Fruit fly (Drosophila melanogaster) whole organism, pupa: ENCODE data around the gene Pka-R1.
A peak's percentile ranks its signal among the peaks of the same experiment; 100 is the strongest.

Source experiments
- CG10348 ChIP-seq: fragments of 200-800 bp; sonication (Bioruptor generic); IDR thresholded peaks from 2 replicates; pipeline ENCODE4 v1.3.6; 2022; ENCODE audit warnings: missing biosample characterization, missing genetic modification characterization
- CG12605 ChIP-seq: fragments of 200-800 bp; sonication (Bioruptor generic); IDR thresholded peaks from 2 replicates; pipeline ENCODE4 v1.3.6; 2022; ENCODE audit warnings: missing biosample characterization, missing genetic modification characterization
- CG14655 ChIP-seq: fragments of 200-800 bp; sonication (Bioruptor generic); optimal IDR thresholded peaks from 3 replicates; lab custom pipeline; 2017; ENCODE audit warnings: mild to moderate bottlenecking, missing biosample characterization, missing genetic modification reagents, missing genetic modification characterization
- CG15710 ChIP-seq: fragments of 200-800 bp; sonication (Bioruptor generic); optimal IDR thresholded peaks from 2 replicates; lab custom pipeline; 2018; ENCODE audit warnings: missing biosample characterization, mild to moderate bottlenecking, missing genetic modification characterization, moderate library complexity
- CG17806 ChIP-seq: fragments of 200-800 bp; sonication (Bioruptor generic); optimal IDR thresholded peaks from 2 replicates; lab custom pipeline; 2018; ENCODE audit warnings: missing biosample characterization, mild to moderate bottlenecking, missing genetic modification characterization, moderate library complexity
- CG32121 ChIP-seq: fragments of 200-800 bp; sonication (Bioruptor generic); IDR thresholded peaks from 2 replicates; pipeline ENCODE4 v1.3.6; 2022; ENCODE audit warnings: missing biosample characterization, missing genetic modification characterization
- CG34367 ChIP-seq: fragments of 200-800 bp; sonication (Bioruptor generic); optimal IDR thresholded peaks from 2 replicates; lab custom pipeline; 2018; ENCODE audit warnings: missing biosample characterization, mild to moderate bottlenecking, missing genetic modification characterization
- CG4496 ChIP-seq: fragments of 200-800 bp; sonication (Bioruptor generic); IDR thresholded peaks from 3 replicates; pipeline ENCODE4 v1.3.6; 2022; ENCODE audit warnings: missing biosample characterization, missing genetic modification characterization
- CG8301 ChIP-seq: fragments of 200-800 bp; sonication (Bioruptor generic); optimal IDR thresholded peaks from 2 replicates; lab custom pipeline; 2018; ENCODE audit warnings: missing biosample characterization, mild to moderate bottlenecking, missing genetic modification characterization
- CG9948 ChIP-seq: fragments of 200-800 bp; sonication (Bioruptor generic); optimal IDR thresholded peaks from 2 replicates; lab custom pipeline; 2018; ENCODE audit warnings: missing biosample characterization, mild to moderate bottlenecking, missing genetic modification characterization, moderate library complexity
- D1 ChIP-seq: fragments of 200-800 bp; sonication (Bioruptor generic); optimal IDR thresholded peaks from 2 replicates; lab custom pipeline; 2018; ENCODE audit warnings: missing biosample characterization, mild to moderate bottlenecking, missing genetic modification characterization, moderate library complexity
- EcR ChIP-seq: fragments of 200-800 bp; sonication (Bioruptor generic); optimal IDR thresholded peaks from 3 replicates; lab custom pipeline; 2019; ENCODE audit warnings: missing biosample characterization, missing genetic modification characterization, mild to moderate bottlenecking, moderate library complexity, missing genetic modification reagents
- Ets98B ChIP-seq: fragments of 200-800 bp; sonication (Bioruptor generic); IDR thresholded peaks from 2 replicates; pipeline ENCODE4 v1.3.6; 2022; ENCODE audit warnings: missing biosample characterization, missing genetic modification characterization
- Pif1A ChIP-seq: fragments of 200-800 bp; sonication (Bioruptor generic); optimal IDR thresholded peaks from 3 replicates; lab custom pipeline; 2016; ENCODE audit warnings: missing biosample characterization, missing genetic modification characterization
- Snoo ChIP-seq: fragments of 200-800 bp; sonication (Bioruptor generic); optimal IDR thresholded peaks from 3 replicates; lab custom pipeline; 2017; ENCODE audit warnings: missing biosample characterization, mild to moderate bottlenecking, missing genetic modification characterization, inconsistent platforms
- fd96Ca ChIP-seq: fragments of 200-800 bp; sonication (Bioruptor generic); IDR thresholded peaks from 3 replicates; pipeline ENCODE4 v1.3.6; 2022; ENCODE audit warnings: missing biosample characterization, missing genetic modification characterization
- gl ChIP-seq: fragments of 200-800 bp; sonication (Bioruptor generic); optimal IDR thresholded peaks from 2 replicates; lab custom pipeline; 2018; ENCODE audit warnings: missing biosample characterization, mild to moderate bottlenecking, missing genetic modification characterization
- rn ChIP-seq: fragments of 200-800 bp; sonication (Bioruptor generic); IDR thresholded peaks from 2 replicates; pipeline ENCODE4 v1.3.6; 2022; ENCODE audit warnings: missing biosample characterization, missing genetic modification characterization

Gene Pka-R1

DNA sequence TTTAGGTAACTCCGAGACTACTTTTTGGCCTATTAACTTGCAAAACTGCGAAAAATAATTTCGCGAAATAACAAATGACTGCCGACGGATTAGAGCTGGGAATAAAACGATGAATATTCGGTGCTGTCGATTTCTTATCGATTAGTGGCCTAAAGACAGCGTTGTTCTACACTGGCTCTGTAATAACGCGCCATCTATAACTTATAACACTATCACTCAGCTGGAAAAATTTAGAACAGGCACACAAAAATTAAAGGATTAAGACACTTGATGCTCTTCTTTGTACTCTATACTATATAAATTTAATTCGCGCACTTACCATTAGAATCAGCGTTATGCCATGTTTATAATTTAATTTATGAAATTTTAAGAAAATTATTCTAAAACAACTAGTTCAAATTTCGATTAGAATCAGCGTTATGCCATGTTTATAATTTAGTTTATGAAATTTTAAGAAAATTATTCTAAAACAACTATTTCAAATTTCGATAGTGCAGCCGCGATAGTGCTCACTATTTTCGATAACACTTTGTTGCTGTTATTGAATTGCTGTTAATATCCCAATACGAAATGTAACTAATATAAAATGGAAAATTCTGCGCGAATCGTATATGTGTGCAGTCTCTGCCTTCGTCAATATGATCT lies 25.7 kb downstream of the Pka-R1 start, which contains the start of the genes CSN3 and CG11456:
CSN3 (minus strand) TSS at position 112 of the 645 bp plus-strand sequence.
CG11456 (plus strand) TSS at position 523 of the 645 bp plus-strand sequence.
- TF ChIP-seq CG17806 (no peak), CG9948 (no peak), CG4496 (GFP tag; lab: Robert Waterston, UW) (0 out of 3 replicates have a peak, but pooled peaks have one; percentile 25), D1 (tag; lab: Kevin White, UChicago) (no peak), EcR (no peak), CG14655 (GFP tag; lab: Kevin White, UChicago) (no peak)

DNA sequence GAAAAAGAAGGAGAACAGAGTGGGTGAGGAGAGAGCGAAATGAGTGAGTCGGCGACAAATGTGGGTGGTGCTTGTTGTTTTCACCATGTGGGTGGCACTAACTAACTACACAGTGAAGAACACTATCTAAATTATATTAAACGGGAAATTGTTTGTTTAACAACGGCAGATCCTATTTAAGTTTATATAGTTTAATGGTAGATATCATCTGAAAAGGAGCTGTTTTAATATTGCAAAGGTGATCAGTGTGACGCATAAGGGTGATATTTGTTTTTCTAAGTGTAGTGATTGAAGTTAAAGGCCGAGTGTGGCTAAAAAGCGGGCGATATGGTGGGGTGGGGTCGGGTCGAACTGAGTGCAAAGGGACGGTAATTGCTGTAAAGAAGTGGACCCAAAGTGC lies 32.7 kb downstream of the Pka-R1 start:
- TF ChIP-seq CG17806 (no peak), Pif1A (no peak), EcR (no peak), CG8301 (tag; lab: Kevin White, UChicago) (no peak), CG9948 (no peak)
- TF ChIP-seq, all 21 proteins: peak for 0

DNA sequence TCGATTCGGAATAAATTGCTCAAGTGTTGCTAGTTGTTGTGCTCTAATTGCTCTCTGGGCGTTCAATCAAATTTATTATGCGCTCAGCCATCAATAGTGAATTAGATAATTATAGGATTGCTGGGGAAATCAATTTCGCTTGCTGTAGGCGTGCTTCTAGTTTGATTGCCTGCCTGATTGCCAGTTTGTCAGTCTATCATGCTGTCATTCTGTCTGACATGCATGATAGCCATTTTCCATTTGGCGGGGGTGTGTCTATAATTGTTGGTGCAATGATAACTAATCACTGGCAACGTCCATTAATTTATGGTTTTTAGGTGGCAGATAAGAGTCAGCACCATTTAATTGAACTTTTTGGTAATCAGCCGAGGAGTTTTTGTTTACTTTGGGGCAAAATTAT lies 41.7 kb downstream of the Pka-R1 start:
- TF ChIP-seq D1 (tag; lab: Kevin White, UChicago) (no peak), CG17806 (no peak), CG12605 (GFP tag; lab: Robert Waterston, UW) (no peak)

- TF ChIP-seq CG8301 (tag; lab: Kevin White, UChicago) (no peak), CG14655 (GFP tag; lab: Kevin White, UChicago) (peak; percentile 0)
Observed at dm6 chr3L:20868995-20869394, 53.1 kb downstream of the Pka-R1 start.

dm6 chr3L:20883969-20884368 lies 68.1 kb downstream of the Pka-R1 start:
- no peak for TF ChIP-seq CG17806
- no peak for TF ChIP-seq Ets98B (GFP tag; lab: Robert Waterston, UW)
- no peak for TF ChIP-seq gl (tag; lab: Kevin White, UChicago)
- TF ChIP-seq CG34367: no peak
- no peak for TF ChIP-seq CG8301 (tag; lab: Kevin White, UChicago)
- TF ChIP-seq fd96Ca: no peak
- no peak for TF ChIP-seq CG10348
- no peak for TF ChIP-seq D1 (tag; lab: Kevin White, UChicago)
- no peak for TF ChIP-seq rn (GFP tag; lab: Robert Waterston, UW)
- no peak for TF ChIP-seq Pif1A
- TF ChIP-seq CG15710: no peak
- no peak for TF ChIP-seq EcR
- TF ChIP-seq CG32121 (GFP tag; lab: Robert Waterston, UW): no peak

dm6 chr3L:20885172-20885571 lies 69.3 kb downstream of the Pka-R1 start, which contains the start of gene CG32432:
CG32432 (minus strand) TSS chr3L:20885188.
- TF ChIP-seq CG32121 (GFP tag; lab: Robert Waterston, UW) (no peak), Ets98B (GFP tag; lab: Robert Waterston, UW) (no peak), fd96Ca (no peak), Snoo (tag; lab: Kevin White, UChicago) (no peak)
